Worm (Caenorhabditis elegans): Measurements from ENCODE around the gene F49E11.7.

The F49E11.7 gene

ce11 chrIV:13030467-13031299 is 22.0 kb upstream of the F49E11.7 start:
- no peak for TF ChIP-seq unc-62 (GFP tag; optimal IDR thresholded peaks at IDR 0.05)

DNA sequence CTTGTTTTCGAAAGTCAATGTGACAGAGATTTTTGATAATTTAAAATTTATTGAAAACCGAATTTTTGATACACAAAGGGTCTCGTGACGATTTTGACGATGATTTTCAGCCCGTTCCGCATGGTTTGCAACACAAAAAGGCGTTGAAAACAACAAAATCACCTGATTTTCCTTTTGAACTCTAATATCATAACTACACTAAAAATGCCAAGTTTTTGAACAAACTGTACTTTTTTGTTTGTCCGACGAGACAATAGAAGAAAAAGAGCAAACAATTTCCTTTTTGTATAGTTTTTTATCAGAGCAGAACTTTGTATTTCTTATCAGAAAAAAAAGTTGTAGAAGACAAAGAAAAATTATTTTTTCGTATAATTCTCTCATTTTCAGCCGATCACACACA is 20.5 kb upstream of the F49E11.7 start:
- no peak for TF ChIP-seq unc-62 (GFP tag; optimal IDR thresholded peaks at IDR 0.05)

ce11 chrIV:13033516-13033915 is 19.2 kb upstream of the F49E11.7 start:
- TF ChIP-seq unc-62 (GFP tag; optimal IDR thresholded peaks at IDR 0.05): no peak

- no peak for TF ChIP-seq unc-62 (GFP tag; optimal IDR thresholded peaks at IDR 0.05)
Observed at ce11 chrIV:13035302-13035701, 17.4 kb upstream of the F49E11.7 start.

- no peak for TF ChIP-seq unc-62 (GFP tag; optimal IDR thresholded peaks at IDR 0.05)
Observed at ce11 chrIV:13036835-13037234, 15.8 kb upstream of the F49E11.7 start.

ce11 chrIV:13038888-13039287 is 13.8 kb upstream of the F49E11.7 start, which contains the start of gene F49E11.2:
TSS of gene F49E11.2 (minus strand) at chrIV:13038988.
- TF ChIP-seq unc-62 (GFP tag; optimal IDR thresholded peaks at IDR 0.05): no peak

DNA sequence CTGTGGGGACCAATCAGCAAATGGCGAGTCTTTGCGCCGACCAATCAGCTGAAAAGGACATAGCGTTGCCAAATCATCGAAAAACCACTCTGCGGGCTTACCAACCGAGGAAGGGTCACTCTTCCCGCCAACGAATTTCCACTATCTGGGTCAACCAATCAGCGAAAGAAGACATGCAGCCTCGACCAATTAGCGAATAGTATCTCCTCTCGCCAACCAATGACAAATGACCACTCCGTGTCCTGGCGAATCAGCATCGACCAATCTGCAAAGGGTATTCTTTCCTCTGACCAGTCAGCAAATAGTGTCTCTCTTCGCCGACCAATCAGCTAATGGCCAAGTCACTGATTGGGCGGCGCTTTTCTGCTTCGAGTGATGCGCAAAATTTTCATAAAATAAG is 11.2 kb upstream of the F49E11.7 start:
- no peak for TF ChIP-seq unc-62 (GFP tag; optimal IDR thresholded peaks at IDR 0.05)

DNA sequence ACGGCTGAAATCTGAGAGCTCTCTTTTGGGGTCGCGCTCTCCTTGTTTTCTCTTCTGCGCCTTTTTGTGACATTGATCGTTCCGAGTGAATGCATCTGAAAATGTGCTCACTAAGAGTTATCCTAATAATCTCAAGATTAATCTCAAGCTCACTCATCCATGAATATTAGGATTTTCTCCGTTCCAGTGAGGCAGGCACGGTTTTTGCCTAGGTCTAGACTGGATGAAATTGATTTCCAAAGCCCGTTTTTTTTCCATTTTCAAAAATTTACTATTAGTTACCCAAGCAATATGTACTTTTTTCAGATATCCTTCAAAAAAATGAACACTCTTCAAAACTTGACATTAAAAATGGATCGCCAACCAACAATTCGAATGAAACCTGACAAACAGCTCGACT is 10.6 kb upstream of the F49E11.7 start, which contains the start of gene amt-2:
Gene amt-2, plus strand, starts transcription at position 301 of the 400 bp plus-strand sequence.
- TF ChIP-seq unc-62 (GFP tag; optimal IDR thresholded peaks at IDR 0.05): no peak

ce11 chrIV:13044980-13045379 is 7.7 kb upstream of the F49E11.7 start:
- TF ChIP-seq unc-62 (GFP tag; optimal IDR thresholded peaks at IDR 0.05): no peak

ce11 chrIV:13046848-13047247 is 5.8 kb upstream of the F49E11.7 start, which contains the start of gene scl-9:
TSS of gene scl-9 (plus strand) at chrIV:13047148.
- no peak for TF ChIP-seq unc-62 (GFP tag; optimal IDR thresholded peaks at IDR 0.05)

- TF ChIP-seq unc-62 (GFP tag; optimal IDR thresholded peaks at IDR 0.05): no peak
Observed at ce11 chrIV:13048157-13048556, 4.5 kb upstream of the F49E11.7 start, which contains the start of gene scl-10. TSS of gene scl-10 (plus strand) at chrIV:13048457.

DNA sequence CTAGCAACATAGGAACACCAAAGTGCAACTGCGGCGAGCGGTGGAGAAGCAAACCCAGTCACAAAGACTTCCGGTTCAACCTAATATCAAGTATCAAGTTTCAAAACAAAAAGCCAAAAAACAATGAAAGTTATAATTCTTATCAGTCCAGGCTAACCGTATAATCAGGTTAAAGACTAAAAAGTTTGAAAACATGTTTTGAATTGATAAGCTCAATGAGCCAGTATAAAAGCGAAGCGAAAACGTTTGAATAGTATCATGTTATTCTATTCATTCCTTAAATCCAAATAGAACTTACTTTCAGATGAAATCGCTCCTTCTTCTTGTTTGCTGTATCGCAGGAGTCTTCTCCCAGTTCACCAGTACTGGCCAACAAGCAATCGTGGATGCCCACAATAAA is 1.6 kb upstream of the F49E11.7 start, which contains the start of gene scl-11:
Gene scl-11, plus strand, starts transcription at position 301 of the 400 bp plus-strand sequence.
- TF ChIP-seq unc-62 (GFP tag; optimal IDR thresholded peaks at IDR 0.05): no peak

DNA sequence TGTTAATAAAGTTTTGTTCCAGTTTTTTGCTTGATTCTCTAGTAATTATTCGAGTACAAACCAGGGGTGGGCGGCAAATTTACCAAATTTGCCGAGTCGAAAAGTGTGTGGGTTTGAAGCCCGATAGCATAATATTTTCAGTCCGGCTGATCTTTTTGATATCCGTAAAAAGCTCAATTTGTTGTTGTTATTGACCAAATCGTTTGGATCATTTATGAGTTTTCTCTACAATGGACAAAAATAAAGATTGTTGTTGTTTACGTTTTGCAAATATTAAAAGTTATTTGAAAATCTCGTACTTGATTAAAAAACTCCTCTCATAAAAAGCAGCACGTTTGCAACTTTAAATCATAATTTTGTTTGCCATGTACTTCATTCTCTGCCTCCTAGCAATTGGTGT is 3.4 kb downstream of the F49E11.7 start, which contains the start of gene scl-1:
Gene scl-1, plus strand, starts transcription at position 301 of the 400 bp plus-strand sequence.
- TF ChIP-seq unc-62 (GFP tag; optimal IDR thresholded peaks at IDR 0.05): no peak

ce11 chrIV:13057418-13057817 is 4.8 kb downstream of the F49E11.7 start, which contains the start of gene scl-2:
TSS of gene scl-2 (plus strand) at chrIV:13057710.
- no peak for TF ChIP-seq unc-62 (GFP tag; optimal IDR thresholded peaks at IDR 0.05)

- TF ChIP-seq unc-62 (GFP tag; optimal IDR thresholded peaks at IDR 0.05): no peak
Observed at ce11 chrIV:13059284-13059683, 6.6 kb downstream of the F49E11.7 start, which contains the start of gene scl-3. TSS of gene scl-3 (plus strand) at chrIV:13059584.

DNA sequence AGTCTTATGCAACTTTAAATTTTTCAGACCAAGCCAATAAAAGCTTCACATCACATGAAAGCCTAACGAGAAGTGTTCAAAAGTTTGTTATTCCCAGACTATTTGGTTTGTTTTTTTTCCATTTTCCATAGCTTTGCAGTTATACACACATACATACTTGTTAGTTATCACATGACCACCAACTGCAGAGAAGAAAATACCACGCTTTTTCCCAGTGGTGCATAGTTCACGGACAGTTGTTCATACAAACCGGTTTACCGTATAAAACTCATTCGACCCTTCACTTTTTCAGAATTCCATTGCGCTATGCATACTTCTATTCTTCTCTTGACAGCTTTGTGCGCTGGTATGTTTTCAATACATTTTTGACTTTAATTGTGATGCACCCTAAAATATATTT is 11.0 kb downstream of the F49E11.7 start, which contains the start of gene scl-5:
Gene scl-5, plus strand, starts transcription at position 301 of the 400 bp plus-strand sequence.
- no peak for TF ChIP-seq unc-62 (GFP tag; optimal IDR thresholded peaks at IDR 0.05)

- no peak for TF ChIP-seq unc-62 (GFP tag; optimal IDR thresholded peaks at IDR 0.05)
Observed at ce11 chrIV:13066044-13066443, 13.4 kb downstream of the F49E11.7 start.

All from whole organism, dauer.